Worm (Caenorhabditis elegans): ENCODE measurements around the gene F20G2.3.
A peak's percentile ranks its signal among the peaks of the same experiment; 100 is the strongest.

Gene F20G2.3

DNA sequence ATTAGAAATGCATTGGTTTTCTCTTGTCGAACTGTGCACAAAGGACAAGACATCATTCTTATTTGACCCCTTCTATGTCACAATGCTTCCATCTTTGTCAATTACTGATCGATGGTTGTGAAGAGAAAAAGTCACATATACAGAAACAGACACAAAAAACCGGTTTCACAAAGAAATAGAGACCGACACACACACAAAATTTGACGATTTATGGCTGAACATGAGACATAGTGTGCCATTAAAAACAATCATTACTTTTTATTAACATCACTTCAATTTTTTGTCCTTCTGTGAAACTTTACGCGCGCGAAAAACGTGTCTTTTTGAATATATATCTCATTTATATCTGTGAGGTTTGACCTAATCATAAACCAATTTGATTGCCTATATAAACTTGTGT, 22.3 kb upstream of the F20G2.3 start (continued):
- TF ChIP-seq dsc-1 (tag; optimal IDR thresholded peaks at IDR 0.05) (no peak), xbp-1 (tag; optimal IDR thresholded peaks at IDR 0.05) (no peak), elt-3 (tag; optimal IDR thresholded peaks at IDR 0.05) (peak in 2 of 6 experiments; percentile 54 to 67), aly-2 (tag; optimal IDR thresholded peaks at IDR 0.05) (no peak), nhr-85 (tag) (peak; percentile 93), nhr-20 (tag; optimal IDR thresholded peaks at IDR 0.05) (peak; percentile 63), C34B4.2 (tag; optimal IDR thresholded peaks at IDR 0.05) (no peak), fkh-4 (tag; optimal IDR thresholded peaks at IDR 0.05; ENCODE audit: borderline replicate concordance) (no peak), fkh-10 (GFP tag; optimal IDR thresholded peaks at IDR 0.05) (no peak)

ce11 chrV:13790117-13790516, 21.8 kb upstream of the F20G2.3 start:
- TF ChIP-seq lin-13 (GFP tag; optimal IDR thresholded peaks at IDR 0.05) (no peak), fkh-8 (tag; optimal IDR thresholded peaks at IDR 0.05) (peak; percentile 6)

- TF ChIP-seq nhr-84 (tag; optimal IDR thresholded peaks at IDR 0.05): no peak
- peak; percentile 95 for TF ChIP-seq nhr-71 (tag; optimal IDR thresholded peaks at IDR 0.05)
- peak; percentile 60 for TF ChIP-seq nhr-237 (tag; optimal IDR thresholded peaks at IDR 0.05)
- TF ChIP-seq F16B12.6 (tag; optimal IDR thresholded peaks at IDR 0.05): peak; percentile 19
- peak; percentile 21 for TF ChIP-seq fkh-10 (GFP tag; optimal IDR thresholded peaks at IDR 0.05)
- TF ChIP-seq ceh-63 (GFP tag; optimal IDR thresholded peaks at IDR 0.05): no peak
- TF ChIP-seq skn-1 (tag; optimal IDR thresholded peaks at IDR 0.05): peak; percentile 63
- no peak for TF ChIP-seq vab-15 (tag; optimal IDR thresholded peaks at IDR 0.05)
- TF ChIP-seq nhr-90 (tag; optimal IDR thresholded peaks at IDR 0.05; ENCODE audit: poor library complexity): peak; percentile 64
- TF ChIP-seq dsc-1 (tag; optimal IDR thresholded peaks at IDR 0.05): peak; percentile 77
- no peak for TF ChIP-seq Y116A8C.19 (tag; optimal IDR thresholded peaks at IDR 0.05; ENCODE audit: borderline replicate concordance)
- TF ChIP-seq xbp-1 (tag; optimal IDR thresholded peaks at IDR 0.05): peak; percentile 70
- peak; percentile 28 for TF ChIP-seq hpl-2 (GFP tag; optimal IDR thresholded peaks at IDR 0.05)
- TF ChIP-seq mab-9 (GFP tag; IDR thresholded peaks at IDR 0.05): no peak
- TF ChIP-seq lir-3 (tag; optimal IDR thresholded peaks at IDR 0.05; ENCODE audit: poor library complexity): peak; percentile 73
- peak; percentile 77 to 94 for TF ChIP-seq lsy-2 (tag; optimal IDR thresholded peaks at IDR 0.05)
- TF ChIP-seq ztf-4 (tag; optimal IDR thresholded peaks at IDR 0.05): peak; percentile 76
- peak; percentile 39 for TF ChIP-seq snpc-4 (tag; optimal IDR thresholded peaks at IDR 0.05)
- TF ChIP-seq nhr-77 (tag; optimal IDR thresholded peaks at IDR 0.05): peak; percentile 87
- peak; percentile 83 for TF ChIP-seq unc-86 (tag; optimal IDR thresholded peaks at IDR 0.05)
- TF ChIP-seq ceh-82 (tag; optimal IDR thresholded peaks at IDR 0.05): peak; percentile 57 to 92 (median 83)
- no peak for TF ChIP-seq tlp-1 (tag; optimal IDR thresholded peaks at IDR 0.05)
- TF ChIP-seq nhr-11 (tag; optimal IDR thresholded peaks at IDR 0.05): peak; percentile 5
- peak; percentile 87 for TF ChIP-seq pax-3 (tag; optimal IDR thresholded peaks at IDR 0.05)
- peak; percentile 93 for TF ChIP-seq snu-23 (GFP tag; optimal IDR thresholded peaks at IDR 0.05)
- TF ChIP-seq jun-1 (tag; optimal IDR thresholded peaks at IDR 0.05): peak; percentile 65
- peak in 1 of 2 experiments; percentile 77 for TF ChIP-seq mdl-1 (tag; optimal IDR thresholded peaks at IDR 0.05)
- TF ChIP-seq alr-1 (tag; optimal IDR thresholded peaks at IDR 0.05; ENCODE audit: borderline replicate concordance): no peak
- TF ChIP-seq hlh-4 (tag; optimal IDR thresholded peaks at IDR 0.05): no peak
- peak in 2 of 6 experiments; percentile 53 to 54 for TF ChIP-seq elt-3 (tag; optimal IDR thresholded peaks at IDR 0.05)
- peak; percentile 76 to 84 for TF ChIP-seq efl-1 (optimal IDR thresholded peaks at IDR 0.05)
- peak; percentile 61 to 95 for TF ChIP-seq efl-1 (GFP tag; optimal IDR thresholded peaks at IDR 0.05 in 1 of 2)
- peak; percentile 89 for TF ChIP-seq unc-130 (tag; optimal IDR thresholded peaks at IDR 0.05)
- no peak for TF ChIP-seq unc-62 (GFP tag; optimal IDR thresholded peaks at IDR 0.05)
- peak; percentile 66 for TF ChIP-seq ceh-88 (GFP tag; IDR thresholded peaks at IDR 0.05)
- peak; percentile 89 for TF ChIP-seq C16A3.4 (tag; optimal IDR thresholded peaks at IDR 0.05)
- no peak for TF ChIP-seq unc-30 (tag; optimal IDR thresholded peaks at IDR 0.05)
- TF ChIP-seq zip-4 (GFP tag; optimal IDR thresholded peaks at IDR 0.05): peak; percentile 16
- TF ChIP-seq nhr-19 (GFP tag; conservative IDR thresholded peaks at IDR 0.05): peak; percentile 84
- peak; percentile 77 for TF ChIP-seq egl-13 (tag; optimal IDR thresholded peaks at IDR 0.05)
- peak; percentile 90 for TF ChIP-seq nhr-20 (tag; optimal IDR thresholded peaks at IDR 0.05)
- peak; percentile 77 for TF ChIP-seq mep-1 (tag; optimal IDR thresholded peaks at IDR 0.05)
- TF ChIP-seq rnt-1 (tag; optimal IDR thresholded peaks at IDR 0.05): peak; percentile 80
Observed at ce11 chrV:13789362-13789761, 21.1 kb upstream of the F20G2.3 start.
